Worm (Caenorhabditis elegans) whole organism, late embryonic: ENCODE results near the gene mel-11.

Experiments
- C08G9.2 ChIP-seq: sonication (generic microtip); optimal IDR thresholded peaks from 2 replicates; lab custom pipeline; 2016; ENCODE audit warnings: mild to moderate bottlenecking, missing genetic modification characterization, moderate library complexity, missing compliant biosample characterization
- K02D7.2 ChIP-seq: sonication (generic microtip); optimal IDR thresholded peaks from 2 replicates; lab custom pipeline; 2017; ENCODE audit warnings: mild to moderate bottlenecking, missing genetic modification characterization, missing compliant biosample characterization
- K09A11.1 ChIP-seq: sonication (generic microtip); optimal IDR thresholded peaks from 2 replicates; lab custom pipeline; 2017; ENCODE audit warnings: antibody characterized with exemption, mild to moderate bottlenecking, missing genetic modification characterization, missing compliant biosample characterization; ENCODE audit not compliant: insufficient read depth
- T23F11.4 ChIP-seq: fragments of 200-800 bp; sonication (Bioruptor generic); optimal IDR thresholded peaks from 2 replicates; lab custom pipeline; 2018; ENCODE audit warnings: mild to moderate bottlenecking, missing genetic modification characterization, missing compliant biosample characterization
- ama-1 ChIP-seq: fragments of 150-350 bp; optimal IDR thresholded peaks from 2 replicates; lab custom pipeline; 2014
- ceh-19 ChIP-seq: fragments of 200-800 bp; sonication (Bioruptor generic); optimal IDR thresholded peaks from 2 replicates; lab custom pipeline; 2018; ENCODE audit warnings: mild to moderate bottlenecking, missing genetic modification characterization, missing compliant biosample characterization
- ceh-2 ChIP-seq: sonication (generic microtip); optimal IDR thresholded peaks from 2 replicates; lab custom pipeline; 2016; ENCODE audit warnings: missing genotype, missing genetic modification characterization, missing compliant biosample characterization
- ceh-22 ChIP-seq: sonication (generic microtip); optimal IDR thresholded peaks from 2 replicates; lab custom pipeline; 2017; ENCODE audit warnings: missing biosample characterization, missing genetic modification characterization
- ceh-31 ChIP-seq: sonication (generic microtip); optimal IDR thresholded peaks from 2 replicates; lab custom pipeline; 2016; ENCODE audit warnings: missing genetic modification characterization, missing compliant biosample characterization
- ceh-48 ChIP-seq: sonication (generic microtip); optimal IDR thresholded peaks from 2 replicates; lab custom pipeline; 2016; ENCODE audit warnings: missing genetic modification characterization, inconsistent platforms, missing compliant biosample characterization
- ceh-6 ChIP-seq: fragments of 200-800 bp; sonication (Bioruptor generic); optimal IDR thresholded peaks from 2 replicates; lab custom pipeline; 2018; ENCODE audit warnings: mild to moderate bottlenecking, missing genetic modification characterization, missing compliant biosample characterization
- che-1 ChIP-seq: sonication (generic microtip); optimal IDR thresholded peaks from 2 replicates; lab custom pipeline; 2016; ENCODE audit warnings: mild to moderate bottlenecking, missing genetic modification characterization, missing compliant biosample characterization
- dmd-4 ChIP-seq: sonication (generic microtip); optimal IDR thresholded peaks from 2 replicates; lab custom pipeline; 2016; ENCODE audit warnings: borderline replicate concordance, missing genetic modification characterization, missing compliant biosample characterization
- ets-4 ChIP-seq: sonication (generic microtip); optimal IDR thresholded peaks from 2 replicates; lab custom pipeline; 2016; ENCODE audit warnings: missing genetic modification characterization, missing compliant biosample characterization
- fkh-6 ChIP-seq: sonication (generic microtip); optimal IDR thresholded peaks from 2 replicates; lab custom pipeline; 2016; ENCODE audit warnings: missing genetic modification characterization, missing compliant biosample characterization
- gmeb-2 ChIP-seq: sonication (generic microtip); optimal IDR thresholded peaks from 2 replicates; lab custom pipeline; 2016; ENCODE audit warnings: missing genetic modification characterization, inconsistent platforms, missing compliant biosample characterization
- hlh-30 ChIP-seq: sonication (generic microtip); optimal IDR thresholded peaks from 2 replicates; lab custom pipeline; 2017; ENCODE audit warnings: antibody characterized with exemption, missing genetic modification characterization, missing compliant biosample characterization; ENCODE audit not compliant: insufficient read depth
- hlh-8 ChIP-seq: sonication (generic microtip); optimal IDR thresholded peaks from 2 replicates; lab custom pipeline; 2016; ENCODE audit warnings: missing genotype, missing genetic modification characterization, missing compliant biosample characterization
- lim-6 ChIP-seq: sonication (generic microtip); optimal IDR thresholded peaks from 2 replicates; lab custom pipeline; 2016; ENCODE audit warnings: missing genetic modification characterization, missing compliant biosample characterization
- nhr-11 ChIP-seq: fragments of 150-350 bp; optimal IDR thresholded peaks from 2 replicates; lab custom pipeline; 2014; ENCODE audit warnings: missing biosample characterization, missing genetic modification characterization
- pag-3 ChIP-seq: sonication (generic microtip); optimal IDR thresholded peaks from 2 replicates; lab custom pipeline; 2016; ENCODE audit warnings: missing compliant biosample characterization, missing genetic modification characterization, borderline replicate concordance
- pat-9 ChIP-seq: fragments of 200-800 bp; sonication (Bioruptor generic); optimal IDR thresholded peaks from 2 replicates; lab custom pipeline; 2018; ENCODE audit warnings: mild to moderate bottlenecking, missing genetic modification characterization, moderate library complexity, missing compliant biosample characterization
- pax-1 ChIP-seq: fragments of 150-350 bp; optimal IDR thresholded peaks from 2 replicates; lab custom pipeline; 2014; ENCODE audit warnings: missing biosample characterization, missing genetic modification characterization
- pqm-1 ChIP-seq: sonication (generic microtip); optimal IDR thresholded peaks from 2 replicates; lab custom pipeline; 2016; ENCODE audit warnings: missing genetic modification characterization, missing compliant biosample characterization
- rnt-1 ChIP-seq: sonication (generic microtip); optimal IDR thresholded peaks from 2 replicates; lab custom pipeline; 2016; ENCODE audit warnings: missing genetic modification characterization, missing compliant biosample characterization
- tbx-2 ChIP-seq: sonication (generic microtip); optimal IDR thresholded peaks from 2 replicates; lab custom pipeline; 2016; ENCODE audit warnings: missing genetic modification characterization, missing compliant biosample characterization
- ttx-3 ChIP-seq: sonication (generic microtip); optimal IDR thresholded peaks from 2 replicates; lab custom pipeline; 2016; ENCODE audit warnings: missing genetic modification reagents, missing genetic modification characterization, missing compliant biosample characterization
- unc-3 ChIP-seq, 2 experiments: fragments of 200-800 bp in 1 of 2; sonication (Bioruptor generic) in 1 of 2; sonication (generic microtip) in 1 of 2; conservative IDR thresholded peaks in 1 of 2; optimal IDR thresholded peaks in 1 of 2; 2 replicates each; pipeline versions ENCODE4 v1.3.6 to Lab custom; 2016 to 2022; ENCODE audit warnings: missing compliant biosample characterization in 2 of 2, missing genetic modification characterization in 2 of 2, missing genetic modification reagents in 1 of 2
- unc-42 ChIP-seq: sonication (generic microtip); optimal IDR thresholded peaks from 2 replicates; lab custom pipeline; 2016; ENCODE audit warnings: missing genotype, missing genetic modification characterization, missing compliant biosample characterization
- unc-55 ChIP-seq: sonication (generic microtip); optimal IDR thresholded peaks from 2 replicates; lab custom pipeline; 2017; ENCODE audit warnings: missing biosample characterization, missing genetic modification reagents, missing genetic modification characterization
- zip-5 ChIP-seq: sonication (generic microtip); optimal IDR thresholded peaks from 2 replicates; lab custom pipeline; 2016; ENCODE audit warnings: missing genetic modification characterization, missing compliant biosample characterization

The mel-11 gene

ce11 chrII:9315692-9316091, 42.6 kb upstream of the mel-11 start:
- TF ChIP-seq pax-1 (tag; lab: Kevin White, UChicago) (no peak), ceh-31 (tag; lab: Kevin White, UChicago) (no peak), unc-42 (tag; lab: Kevin White, UChicago) (peak; percentile 44), zip-5 (no peak), fkh-6 (no peak), unc-55 (GFP tag; lab: Kevin White, UChicago) (peak; percentile 99), hlh-8 (tag; lab: Kevin White, UChicago) (no peak), che-1 (tag; lab: Kevin White, UChicago) (no peak), K02D7.2 (tag; lab: Kevin White, UChicago) (no peak), dmd-4 (tag; lab: Kevin White, UChicago) (no peak), gmeb-2 (tag; lab: Kevin White, UChicago) (no peak)

- TF ChIP-seq ceh-31 (tag; lab: Kevin White, UChicago) = peak; percentile 1
- no peak for TF ChIP-seq ceh-6 (GFP tag; lab: Kevin White, UChicago)
- TF ChIP-seq hlh-30 (tag; lab: Kevin White, UChicago) = peak; percentile 19
- no peak for TF ChIP-seq T23F11.4 (GFP tag; lab: Kevin White, UChicago)
- peak; percentile 32 for TF ChIP-seq tbx-2 (tag; lab: Kevin White, UChicago)
Measured at ce11 chrII:9316801-9317200, 41.5 kb upstream of the mel-11 start.

ce11 chrII:9319058-9319915, 39.0 kb upstream of the mel-11 start, which contains the start of the genes csa-1 and wdfy-2:
TSS of gene csa-1 (minus strand) at chrII:9319726.
TSS of gene wdfy-2 (plus strand) at chrII:9319865.
- TF ChIP-seq ceh-6 (GFP tag; lab: Kevin White, UChicago) (no peak), pag-3 (no peak), C08G9.2 (tag; lab: Kevin White, UChicago) (peak; percentile 39), pqm-1 (tag; lab: Kevin White, UChicago) (no peak), nhr-11 (no peak), unc-3 (GFP tag; conservative IDR thresholded peaks at IDR 0.05; lab: Robert Waterston, UW) (no peak), unc-3 (tag; optimal IDR thresholded peaks at IDR 0.05; lab: Kevin White, UChicago) (no peak), ama-1 (lab: Kevin White, UChicago) (no peak), ceh-22 (tag; lab: Kevin White, UChicago) (no peak), K09A11.1 (no peak), ceh-31 (tag; lab: Kevin White, UChicago) (peak; percentile 26), pat-9 (tag; lab: Kevin White, UChicago) (no peak), fkh-6 (no peak), T23F11.4 (GFP tag; lab: Kevin White, UChicago) (no peak), lim-6 (no peak), rnt-1 (tag; lab: Kevin White, UChicago) (no peak), ceh-2 (tag; lab: Kevin White, UChicago) (peak; percentile 19), ceh-19 (GFP tag; lab: Kevin White, UChicago) (no peak), dmd-4 (tag; lab: Kevin White, UChicago) (no peak), ttx-3 (no peak), ets-4 (tag; lab: Kevin White, UChicago) (no peak)
- TF ChIP-seq, all 69 proteins: peak for 3

- peak; percentile 3 for TF ChIP-seq ceh-48 (tag; lab: Kevin White, UChicago)
- TF ChIP-seq hlh-30 (tag; lab: Kevin White, UChicago) = no peak
- peak; percentile 53 for TF ChIP-seq unc-42 (tag; lab: Kevin White, UChicago)
Measured at ce11 chrII:9322870-9323349, 35.4 kb upstream of the mel-11 start, which contains the start of gene rab-39. TSS of gene rab-39 (minus strand) at chrII:9322920.
